Worm (Caenorhabditis elegans) whole organism, midembryonic: ENCODE measurements around the gene srab-8.

Source experiments
- T22C8.4 ChIP-seq: fragments of 200-800 bp; sonication (Bioruptor generic); IDR thresholded peaks from 2 replicates; pipeline ENCODE4 v1.3.6; 2022; ENCODE audit warnings: missing genetic modification characterization, missing compliant biosample characterization
- cog-1 ChIP-seq: sonication (generic microtip); optimal IDR thresholded peaks from 2 replicates; lab custom pipeline; 2016; ENCODE audit warnings: missing genetic modification characterization, missing compliant biosample characterization
- klf-2 ChIP-seq: fragments of 200-800 bp; sonication (Bioruptor generic); conservative IDR thresholded peaks from 2 replicates; pipeline ENCODE4 v1.3.6; 2022; ENCODE audit warnings: missing genetic modification reagents, missing genetic modification characterization, missing compliant biosample characterization
- tab-1 ChIP-seq: fragments of 200-800 bp; sonication (Bioruptor generic); IDR thresholded peaks from 2 replicates; pipeline ENCODE4 v1.3.6; 2022; ENCODE audit warnings: missing genetic modification characterization, missing compliant biosample characterization
- ztf-23 ChIP-seq: fragments of 200-800 bp; sonication (Bioruptor generic); IDR thresholded peaks from 2 replicates; pipeline ENCODE4 v1.3.6; 2022; ENCODE audit warnings: missing genetic modification reagents, missing genetic modification characterization, missing compliant biosample characterization
- ztf-29 ChIP-seq: fragments of 200-800 bp; sonication (Bioruptor generic); IDR thresholded peaks from 2 replicates; pipeline ENCODE4 v1.3.6; 2022; ENCODE audit warnings: missing genetic modification reagents, missing genetic modification characterization, missing compliant biosample characterization

DNA sequence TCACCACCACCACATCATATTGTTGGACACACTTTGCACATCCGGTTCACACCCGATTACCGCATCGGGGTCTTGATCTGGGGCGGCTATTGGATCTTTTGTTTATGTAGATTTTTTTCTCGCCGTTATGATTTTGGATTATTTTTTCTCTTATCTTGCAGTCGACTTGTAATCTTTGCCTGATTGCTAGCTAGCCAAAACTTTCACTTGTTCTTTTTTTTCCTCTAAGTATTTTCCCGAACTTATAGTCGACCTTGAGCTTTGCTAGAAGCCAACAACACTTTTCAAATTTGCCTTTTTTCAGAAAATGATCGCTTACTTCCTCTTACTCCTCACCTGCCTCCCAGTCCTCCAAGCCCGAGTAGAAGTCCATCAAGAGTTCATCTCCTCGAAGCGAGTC is 11.8 kb downstream of the srab-8 start, which contains the start of gene lag-2:
- TF ChIP-seq ztf-23 (GFP tag; lab: Robert Waterston, UW) (no peak), tab-1 (GFP tag; lab: Robert Waterston, UW) (no peak), ztf-29 (no peak), klf-2 (GFP tag; lab: Robert Waterston, UW) (no peak), T22C8.4 (GFP tag; lab: Robert Waterston, UW) (no peak), cog-1 (tag; lab: Kevin White, UChicago) (no peak)
